Fruit fly (Drosophila melanogaster) whole organism, embryonic: ENCODE results near the gene Naa20A.

Source experiments
- Aef1 ChIP-seq: fragments of 200-800 bp; sonication (Bioruptor generic); IDR thresholded peaks from 3 replicates; pipeline ENCODE4 v1.3.6; 2022; ENCODE audit warnings: missing biosample characterization, missing genetic modification characterization
- Asciz ChIP-seq: fragments of 200-800 bp; sonication (Bioruptor generic); optimal IDR thresholded peaks from 2 replicates; lab custom pipeline; 2017; ENCODE audit warnings: missing biosample characterization, mild to moderate bottlenecking, missing genetic modification characterization, missing genetic modification reagents
- Atf-2 ChIP-seq: fragments of 200-800 bp; sonication (Bioruptor generic); optimal IDR thresholded peaks from 2 replicates; lab custom pipeline; 2016; ENCODE audit warnings: missing biosample characterization, missing genetic modification characterization
- Bdp1 ChIP-seq: fragments of 200-800 bp; sonication (Bioruptor generic); optimal IDR thresholded peaks from 3 replicates; lab custom pipeline; 2016; ENCODE audit warnings: missing biosample characterization, missing genetic modification characterization
- CG1024 ChIP-seq: fragments of 200-800 bp; sonication (Bioruptor generic); IDR thresholded peaks from 2 replicates; pipeline ENCODE4 v1.3.6; 2022; ENCODE audit warnings: missing biosample characterization, missing genetic modification characterization
- CG10366 ChIP-seq: fragments of 200-800 bp; sonication (Bioruptor generic); IDR thresholded peaks from 2 replicates; pipeline ENCODE4 v1.3.6; 2022; ENCODE audit warnings: missing biosample characterization, missing genetic modification characterization
- CG10565 ChIP-seq: fragments of 200-800 bp; sonication (Bioruptor generic); optimal IDR thresholded peaks from 3 replicates; lab custom pipeline; 2016; ENCODE audit warnings: missing biosample characterization, mild to moderate bottlenecking, missing genetic modification characterization
- CG10654 ChIP-seq: fragments of 200-800 bp; sonication (Bioruptor generic); optimal IDR thresholded peaks from 2 replicates; lab custom pipeline; 2016; ENCODE audit warnings: missing biosample characterization, missing genetic modification characterization
- CG11398 ChIP-seq: fragments of 200-800 bp; sonication (Bioruptor generic); optimal IDR thresholded peaks from 2 replicates; lab custom pipeline; 2016; ENCODE audit warnings: missing biosample characterization, missing genetic modification characterization
- CG14441 ChIP-seq: fragments of 200-800 bp; sonication (Bioruptor generic); IDR thresholded peaks from 2 replicates; pipeline ENCODE4 v1.3.6; 2022; ENCODE audit warnings: missing biosample characterization, missing genetic modification characterization
- CG14965 ChIP-seq: fragments of 200-800 bp; sonication (Bioruptor generic); optimal IDR thresholded peaks from 2 replicates; lab custom pipeline; 2016; ENCODE audit warnings: missing biosample characterization, missing genetic modification characterization, borderline replicate concordance
- CG16813 ChIP-seq: fragments of 200-800 bp; sonication (Bioruptor generic); IDR thresholded peaks from 3 replicates; pipeline ENCODE4 v1.3.6; 2022; ENCODE audit warnings: missing biosample characterization, missing genetic modification characterization; ENCODE audit not compliant: partially characterized antibody
- CG2129 ChIP-seq: fragments of 200-800 bp; sonication (Bioruptor generic); IDR thresholded peaks from 2 replicates; pipeline ENCODE4 v1.3.6; 2022; ENCODE audit warnings: missing biosample characterization, missing genetic modification characterization; ENCODE audit not compliant: partially characterized antibody
- CG31388 ChIP-seq: fragments of 200-800 bp; sonication (Bioruptor generic); optimal IDR thresholded peaks from 2 replicates; lab custom pipeline; 2016; ENCODE audit warnings: missing biosample characterization, missing genetic modification characterization
- CG3163 ChIP-seq: fragments of 200-800 bp; sonication (Bioruptor generic); optimal IDR thresholded peaks from 3 replicates; lab custom pipeline; 2016; ENCODE audit warnings: missing biosample characterization, missing genetic modification characterization
- CG32532 ChIP-seq: fragments of 200-800 bp; sonication (Bioruptor generic); IDR thresholded peaks from 2 replicates; pipeline ENCODE4 v1.3.6; 2022; ENCODE audit warnings: missing biosample characterization, missing genetic modification characterization
- CG33213 ChIP-seq: fragments of 200-800 bp; sonication (Bioruptor generic); optimal IDR thresholded peaks from 3 replicates; lab custom pipeline; 2016; ENCODE audit warnings: missing biosample characterization, missing genetic modification characterization
- CG5953 ChIP-seq: fragments of 200-800 bp; sonication (Bioruptor generic); IDR thresholded peaks from 2 replicates; pipeline ENCODE4 v1.3.6; 2022; ENCODE audit warnings: missing biosample characterization, missing genetic modification characterization
- CG7745 ChIP-seq: fragments of 200-800 bp; sonication (Bioruptor generic); optimal IDR thresholded peaks from 2 replicates; lab custom pipeline; 2018; ENCODE audit warnings: missing biosample characterization, mild to moderate bottlenecking, missing genetic modification characterization, moderate library complexity
- CG7987 ChIP-seq: fragments of 200-800 bp; sonication (Bioruptor generic); optimal IDR thresholded peaks from 2 replicates; lab custom pipeline; 2018; ENCODE audit warnings: missing biosample characterization, mild to moderate bottlenecking, missing genetic modification characterization, moderate library complexity
- CG9609 ChIP-seq: fragments of 200-800 bp; sonication (Bioruptor generic); optimal IDR thresholded peaks from 3 replicates; lab custom pipeline; 2016; ENCODE audit warnings: missing biosample characterization, missing genetic modification characterization
- CrebB ChIP-seq: fragments of 200-800 bp; sonication (Bioruptor generic); optimal IDR thresholded peaks from 3 replicates; lab custom pipeline; 2018; ENCODE audit warnings: missing biosample characterization, mild to moderate bottlenecking, missing genetic modification characterization
- Doc3 ChIP-seq: fragments of 200-800 bp; sonication (Bioruptor generic); IDR thresholded peaks from 3 replicates; pipeline ENCODE4 v1.3.6; 2022; ENCODE audit warnings: missing biosample characterization, missing genetic modification characterization; ENCODE audit not compliant: partially characterized antibody
- Dp ChIP-seq: fragments of 200-800 bp; sonication (Bioruptor generic); optimal IDR thresholded peaks from 2 replicates; lab custom pipeline; 2018; ENCODE audit warnings: missing biosample characterization, mild to moderate bottlenecking, missing genetic modification characterization, moderate library complexity
- Ets65A ChIP-seq: fragments of 200-800 bp; sonication (Bioruptor generic); peaks from one replicate; lab custom pipeline; 2016; ENCODE audit warnings: missing biosample characterization, missing genetic modification characterization
- H2.0 ChIP-seq: fragments of 200-800 bp; sonication (Bioruptor generic); IDR thresholded peaks from 2 replicates; pipeline ENCODE4 v1.3.6; 2022; ENCODE audit warnings: missing biosample characterization, missing genetic modification characterization
- HLHmδ ChIP-seq: fragments of 200-800 bp; sonication (Bioruptor generic); optimal IDR thresholded peaks from 2 replicates; lab custom pipeline; 2018; ENCODE audit warnings: missing biosample characterization, mild to moderate bottlenecking, missing genetic modification characterization, moderate library complexity
- Hr78 ChIP-seq, 2 experiments: fragments of 200-800 bp in 1 of 2; fragments of >200 bp in 1 of 2; sonication (Bioruptor generic) in 1 of 2; optimal IDR thresholded peaks; 2 replicates each; lab custom pipeline; 2017 to 2019; ENCODE audit warnings: missing biosample characterization in 2 of 2, missing genetic modification characterization in 2 of 2, mild to moderate bottlenecking in 1 of 2, moderate library complexity in 1 of 2
- Sox100B ChIP-seq: fragments of 200-800 bp; sonication (Bioruptor generic); optimal IDR thresholded peaks from 3 replicates; lab custom pipeline; 2018; ENCODE audit warnings: missing biosample characterization, mild to moderate bottlenecking, missing genetic modification characterization
- Tbp ChIP-seq: fragments of >200 bp; optimal IDR thresholded peaks from 2 replicates; lab custom pipeline; 2018; ENCODE audit warnings: missing biosample characterization, missing genetic modification characterization
- abd-A ChIP-seq: fragments of 200-800 bp; sonication (Bioruptor generic); optimal IDR thresholded peaks from 3 replicates; lab custom pipeline; 2019; ENCODE audit warnings: missing biosample characterization, mild to moderate bottlenecking, missing genetic modification characterization, moderate library complexity
- ato ChIP-seq: fragments of 200-800 bp; sonication (Bioruptor generic); IDR thresholded peaks from 2 replicates; pipeline ENCODE4 v1.3.6; 2022; ENCODE audit warnings: missing biosample characterization, missing genetic modification characterization; ENCODE audit not compliant: partially characterized antibody
- bbx ChIP-seq: fragments of 200-800 bp; sonication (Bioruptor generic); IDR thresholded peaks from 2 replicates; pipeline ENCODE4 v1.3.6; 2022; ENCODE audit warnings: missing biosample characterization, missing genetic modification characterization; ENCODE audit not compliant: partially characterized antibody
- bowl ChIP-seq: fragments of 200-800 bp; sonication (Bioruptor generic); IDR thresholded peaks from 2 replicates; pipeline ENCODE4 v1.3.6; 2022; ENCODE audit warnings: missing biosample characterization, missing genetic modification characterization
- cad ChIP-seq: fragments of >200 bp; optimal IDR thresholded peaks from 2 replicates; lab custom pipeline; 2017; ENCODE audit warnings: missing biosample characterization, missing genetic modification characterization
- cg ChIP-seq: fragments of 200-800 bp; sonication (Bioruptor generic); optimal IDR thresholded peaks from 3 replicates; lab custom pipeline; 2019; ENCODE audit warnings: missing biosample characterization, mild to moderate bottlenecking, missing genetic modification characterization, moderate library complexity
- gem ChIP-seq: fragments of 200-800 bp; sonication (Bioruptor generic); optimal IDR thresholded peaks from 2 replicates; lab custom pipeline; 2019; ENCODE audit warnings: missing biosample characterization, mild to moderate bottlenecking, missing genetic modification characterization, moderate library complexity
- gsb-n ChIP-seq: fragments of 200-800 bp; sonication (Bioruptor generic); optimal IDR thresholded peaks from 3 replicates; lab custom pipeline; 2018; ENCODE audit warnings: missing biosample characterization, mild to moderate bottlenecking, missing genetic modification characterization
- ind ChIP-seq: fragments of 200-800 bp; sonication (Bioruptor generic); optimal IDR thresholded peaks from 3 replicates; lab custom pipeline; 2016; ENCODE audit warnings: missing biosample characterization, missing genetic modification characterization
- lmd ChIP-seq: fragments of 200-800 bp; sonication (Bioruptor generic); IDR thresholded peaks from 2 replicates; pipeline ENCODE4 v1.3.6; 2022; ENCODE audit warnings: missing biosample characterization, missing genetic modification characterization
- lov ChIP-seq, 2 experiments: fragments of 200-800 bp in 1 of 2; fragments of >200 bp in 1 of 2; sonication (Bioruptor generic) in 1 of 2; IDR thresholded peaks in 1 of 2; optimal IDR thresholded peaks in 1 of 2; 2 replicates in 1 of 2; 3 replicates in 1 of 2; pipeline versions ENCODE4 v1.3.6 to Lab custom; 2017 to 2022; ENCODE audit warnings: missing biosample characterization in 1 of 2, missing genetic modification characterization in 1 of 2
- nmo ChIP-seq: fragments of 200-800 bp; sonication (Bioruptor generic); optimal IDR thresholded peaks from 2 replicates; lab custom pipeline; 2018; ENCODE audit warnings: missing biosample characterization, mild to moderate bottlenecking, missing genetic modification characterization, moderate library complexity
- pnt ChIP-seq: fragments of 200-800 bp; sonication (Bioruptor generic); optimal IDR thresholded peaks from 3 replicates; lab custom pipeline; 2016; ENCODE audit warnings: missing biosample characterization, missing genetic modification characterization
- psq ChIP-seq: fragments of 200-800 bp; sonication (Bioruptor generic); optimal IDR thresholded peaks from 2 replicates; lab custom pipeline; 2017; ENCODE audit warnings: missing biosample characterization, missing genetic modification characterization
- run ChIP-seq: fragments of 200-800 bp; sonication (Bioruptor generic); optimal IDR thresholded peaks from 3 replicates; lab custom pipeline; 2018; ENCODE audit warnings: missing biosample characterization, mild to moderate bottlenecking, missing genetic modification characterization
- sens-2 ChIP-seq: fragments of 200-800 bp; sonication (Bioruptor generic); IDR thresholded peaks from 2 replicates; pipeline ENCODE4 v1.3.6; 2022; ENCODE audit warnings: missing biosample characterization, missing genetic modification characterization
- stwl ChIP-seq: fragments of 200-800 bp; sonication (Bioruptor generic); optimal IDR thresholded peaks from 3 replicates; lab custom pipeline; 2018; ENCODE audit warnings: missing biosample characterization, mild to moderate bottlenecking, missing genetic modification characterization, moderate library complexity
- tio ChIP-seq: fragments of 200-800 bp; sonication (Bioruptor generic); optimal IDR thresholded peaks from 2 replicates; lab custom pipeline; 2017; ENCODE audit warnings: missing biosample characterization, missing genetic modification characterization, inconsistent platforms
- ttk ChIP-seq: fragments of 200-800 bp; sonication (Bioruptor generic); IDR thresholded peaks from 2 replicates; pipeline ENCODE4 v2.1.2; 2022; ENCODE audit warnings: missing biosample characterization, missing genetic modification characterization
- vfl ChIP-seq: fragments of 200-800 bp; sonication (Bioruptor generic); optimal IDR thresholded peaks from 2 replicates; lab custom pipeline; 2016; ENCODE audit warnings: missing biosample characterization, missing genetic modification characterization
- yki ChIP-seq: fragments of >200 bp; optimal IDR thresholded peaks from 3 replicates; lab custom pipeline; 2018

The Naa20A gene

dm6 chrX:19618183-19618740 is 4.6 kb downstream of the Naa20A start, which contains the start of the genes Pstk and Tim9b (continued):
- no peak for TF ChIP-seq Doc3
- TF ChIP-seq vfl (GFP tag; lab: Kevin White, UChicago): no peak
- TF ChIP-seq ttk (GFP tag; lab: Robert Waterston, UW): no peak
- peak; percentile 77 for TF ChIP-seq Dp (GFP tag; lab: Kevin White, UChicago)
- no peak for TF ChIP-seq CG14441
- no peak for TF ChIP-seq gsb-n (tag; lab: Kevin White, UChicago)
- peak; percentile 73 for TF ChIP-seq bbx (GFP tag; lab: Robert Waterston, UW)
- no peak for TF ChIP-seq CG31388 (GFP tag; lab: Kevin White, UChicago)
- no peak for TF ChIP-seq Hr78 (GFP tag; optimal IDR thresholded peaks at IDR 0.05; lab: Kevin White, UChicago)
- peak; percentile 21; the same call in 1 of the 2 replicates for TF ChIP-seq ato
- no peak for TF ChIP-seq run
- TF ChIP-seq CG10366 (GFP tag; lab: Robert Waterston, UW): no peak
- TF ChIP-seq Ets65A (GFP tag; lab: Kevin White, UChicago): no peak
- TF ChIP-seq lmd: no peak
- TF ChIP-seq CG14965 (GFP tag; lab: Kevin White, UChicago): no peak
- no peak for TF ChIP-seq CG32532 (GFP tag; lab: Robert Waterston, UW)
- no peak for TF ChIP-seq HLHmδ
- no peak for TF ChIP-seq stwl (tag; lab: Kevin White, UChicago)
- no peak for TF ChIP-seq sens-2 (GFP tag; lab: Robert Waterston, UW)
- TF ChIP-seq CG2129: 0 out of 2 replicates have a peak, but pooled peaks have one; percentile 15
- no peak for TF ChIP-seq CG7745
- TF ChIP-seq Sox100B (GFP tag; lab: Kevin White, UChicago): no peak
- no peak for TF ChIP-seq H2.0 (GFP tag; lab: Robert Waterston, UW)
- no peak for TF ChIP-seq yki (lab: Kevin White, UChicago)
- TF ChIP-seq tio: no peak
- TF ChIP-seq Asciz (GFP tag; lab: Kevin White, UChicago): no peak
- TF ChIP-seq Atf-2 (GFP tag; lab: Kevin White, UChicago): no peak
- no peak for TF ChIP-seq psq (GFP tag; lab: Kevin White, UChicago)
- TF ChIP-seq nmo: no peak
- TF ChIP-seq cg (GFP tag; lab: Kevin White, UChicago): no peak
- no peak for TF ChIP-seq Bdp1 (GFP tag; lab: Kevin White, UChicago)
- TF ChIP-seq CG1024 (GFP tag; lab: Robert Waterston, UW): no peak
- no peak for TF ChIP-seq CG33213 (GFP tag; lab: Kevin White, UChicago)
- no peak for TF ChIP-seq CG11398 (GFP tag; lab: Kevin White, UChicago)
- no peak for TF ChIP-seq CG7987 (GFP tag; lab: Kevin White, UChicago)
- no peak for TF ChIP-seq CG10654 (GFP tag; lab: Kevin White, UChicago)
- TF ChIP-seq CG9609: no peak
- TF ChIP-seq gem: no peak
- no peak for TF ChIP-seq bowl (GFP tag; lab: Robert Waterston, UW)
- peak; percentile 45; the same call in 1 of the 3 replicates for TF ChIP-seq CG16813
- TF ChIP-seq Aef1: no peak
- no peak for TF ChIP-seq CG5953 (GFP tag; lab: Robert Waterston, UW)
- TF ChIP-seq CrebB (tag; lab: Kevin White, UChicago): no peak
- no peak for TF ChIP-seq pnt (GFP tag; lab: Kevin White, UChicago)
- no peak for TF ChIP-seq cad (GFP tag; lab: Kevin White, UChicago)
- TF ChIP-seq lov (optimal IDR thresholded peaks at IDR 0.05; lab: Kevin White, UChicago): no peak
- TF ChIP-seq lov (GFP tag; IDR thresholded peaks at IDR 0.05; lab: Robert Waterston, UW): no peak
- no peak for TF ChIP-seq CG10565 (GFP tag; lab: Kevin White, UChicago)
- no peak for TF ChIP-seq Tbp (GFP tag; lab: Kevin White, UChicago)
- TF ChIP-seq CG3163 (GFP tag; lab: Kevin White, UChicago): no peak
- TF ChIP-seq ind (GFP tag; lab: Kevin White, UChicago): no peak
- no peak for TF ChIP-seq abd-A
